Worm (Caenorhabditis elegans) whole organism, L2 larva: Measurements from ENCODE around the gene srh-184.
A peak's percentile ranks its signal among the peaks of the same experiment; 100 is the strongest.

Experiments
- C34F6.9 ChIP-seq: fragments of 150-350 bp; optimal IDR thresholded peaks from 2 replicates; lab custom pipeline; 2014; ENCODE audit warnings: missing biosample characterization, missing genetic modification characterization
- F13H6.1 ChIP-seq: sonication (generic microtip); optimal IDR thresholded peaks from 2 replicates; lab custom pipeline; 2016; ENCODE audit warnings: missing genetic modification characterization, missing compliant biosample characterization
- R02D3.7 ChIP-seq: fragments of 150-350 bp; optimal IDR thresholded peaks from 2 replicates; lab custom pipeline; 2014; ENCODE audit warnings: missing biosample characterization, missing genetic modification characterization
- aly-2 ChIP-seq: fragments of 150-350 bp; optimal IDR thresholded peaks from 2 replicates; lab custom pipeline; 2014; ENCODE audit warnings: missing biosample characterization, missing genetic modification characterization
- ama-1 ChIP-seq: fragments of 150-350 bp; optimal IDR thresholded peaks from 2 replicates; lab custom pipeline; 2018; ENCODE audit warnings: inconsistent platforms
- blmp-1 ChIP-seq: sonication (generic microtip); optimal IDR thresholded peaks from 2 replicates; lab custom pipeline; 2017; ENCODE audit warnings: missing genetic modification characterization, mild to moderate bottlenecking, missing compliant biosample characterization, antibody characterized with exemption, moderate library complexity; ENCODE audit not compliant: insufficient read depth
- ceh-82 ChIP-seq: fragments of 150-350 bp; optimal IDR thresholded peaks from 2 replicates; lab custom pipeline; 2014; ENCODE audit warnings: missing biosample characterization, missing genetic modification characterization
- crh-2 ChIP-seq: sonication (generic microtip); optimal IDR thresholded peaks from 2 replicates; lab custom pipeline; 2017; ENCODE audit warnings: missing biosample characterization, missing genetic modification characterization
- dmd-4 ChIP-seq: sonication (generic microtip); optimal IDR thresholded peaks from 2 replicates; lab custom pipeline; 2017; ENCODE audit warnings: missing biosample characterization, missing genetic modification characterization
- egl-27 ChIP-seq: sonication (generic microtip); optimal IDR thresholded peaks from 3 replicates; lab custom pipeline; 2017; ENCODE audit warnings: missing biosample characterization, missing genetic modification reagents, missing genetic modification characterization
- elt-1 ChIP-seq: fragments of 150-350 bp; optimal IDR thresholded peaks from 2 replicates; lab custom pipeline; 2014; ENCODE audit warnings: missing biosample characterization, missing genetic modification characterization
- elt-3 ChIP-seq: sonication (generic microtip); optimal IDR thresholded peaks from 2 replicates; lab custom pipeline; 2017; ENCODE audit warnings: missing biosample characterization, missing genetic modification characterization
- fos-1 ChIP-seq: fragments of 150-350 bp; optimal IDR thresholded peaks from 2 replicates; lab custom pipeline; 2014; ENCODE audit warnings: missing biosample characterization, missing genetic modification characterization
- gmeb-1 ChIP-seq: fragments of 150-350 bp; optimal IDR thresholded peaks from 2 replicates; lab custom pipeline; 2014; ENCODE audit warnings: missing biosample characterization, missing genetic modification characterization
- lin-11 ChIP-seq: fragments of 150-350 bp; sonication (generic microtip); optimal IDR thresholded peaks from 2 replicates; lab custom pipeline; 2014; ENCODE audit warnings: missing biosample characterization, missing genetic modification characterization, inconsistent platforms, mixed read lengths
- lin-13 ChIP-seq: fragments of 150-350 bp; optimal IDR thresholded peaks from 2 replicates; lab custom pipeline; 2014; ENCODE audit warnings: missing biosample characterization, missing genetic modification reagents, missing genetic modification characterization
- lin-39 ChIP-seq: fragments of 150-350 bp; optimal IDR thresholded peaks from 2 replicates; lab custom pipeline; 2014; ENCODE audit warnings: missing biosample characterization, missing genetic modification reagents, missing genetic modification characterization
- lsy-2 ChIP-seq, 2 experiments: fragments of 150-350 bp in 1 of 2; sonication (generic microtip) in 1 of 2; optimal IDR thresholded peaks; 2 replicates each; lab custom pipeline; 2014 to 2017; ENCODE audit warnings: missing biosample characterization in 2 of 2, missing genetic modification characterization in 2 of 2
- mdl-1 ChIP-seq, 2 experiments: fragments of 150-350 bp in 1 of 2; sonication (generic microtip) in 1 of 2; optimal IDR thresholded peaks; 2 replicates each; lab custom pipeline; 2017; ENCODE audit warnings: missing biosample characterization in 2 of 2, missing genetic modification characterization in 2 of 2
- nhr-10 ChIP-seq: sonication (generic microtip); optimal IDR thresholded peaks from 2 replicates; lab custom pipeline; 2017; ENCODE audit warnings: missing biosample characterization, missing genetic modification characterization
- nhr-11 ChIP-seq: fragments of 150-350 bp; optimal IDR thresholded peaks from 2 replicates; lab custom pipeline; 2014; ENCODE audit warnings: missing biosample characterization, missing genetic modification characterization
- nhr-12 ChIP-seq: fragments of 150-350 bp; optimal IDR thresholded peaks from 2 replicates; lab custom pipeline; 2014; ENCODE audit warnings: missing biosample characterization, missing genetic modification characterization
- nhr-23 ChIP-seq: fragments of 150-350 bp; optimal IDR thresholded peaks from 2 replicates; lab custom pipeline; 2014; ENCODE audit warnings: missing biosample characterization, missing genetic modification reagents, missing genetic modification characterization
- nhr-237 ChIP-seq: fragments of 150-350 bp; optimal IDR thresholded peaks from 2 replicates; lab custom pipeline; 2014; ENCODE audit warnings: missing biosample characterization, missing genetic modification characterization
- nhr-6 ChIP-seq: fragments of 150-350 bp; optimal IDR thresholded peaks from 2 replicates; lab custom pipeline; 2014; ENCODE audit warnings: missing biosample characterization, missing genetic modification characterization
- nhr-77 ChIP-seq: fragments of 150-350 bp; optimal IDR thresholded peaks from 2 replicates; lab custom pipeline; 2014; ENCODE audit warnings: missing biosample characterization, missing genetic modification characterization
- sem-4 ChIP-seq: fragments of 150-350 bp; optimal IDR thresholded peaks from 2 replicates; lab custom pipeline; 2014; ENCODE audit warnings: missing biosample characterization, missing genetic modification reagents, missing genetic modification characterization
- skn-1 ChIP-seq: sonication (generic microtip); optimal IDR thresholded peaks from 2 replicates; lab custom pipeline; 2017; ENCODE audit warnings: missing biosample characterization, missing genetic modification characterization
- sma-3 ChIP-seq: sonication (generic microtip); optimal IDR thresholded peaks from 2 replicates; lab custom pipeline; 2016; ENCODE audit warnings: missing genetic modification reagents, missing genetic modification characterization, missing compliant biosample characterization
- unc-39 ChIP-seq: fragments of 150-350 bp; optimal IDR thresholded peaks from 2 replicates; lab custom pipeline; 2014; ENCODE audit warnings: missing biosample characterization, missing genetic modification characterization
- unc-55 ChIP-seq: fragments of 150-350 bp; sonication (generic microtip); optimal IDR thresholded peaks from 3 replicates; lab custom pipeline; 2014; ENCODE audit warnings: missing biosample characterization, missing genetic modification reagents, missing genetic modification characterization
- zag-1 ChIP-seq: fragments of 150-350 bp; optimal IDR thresholded peaks from 2 replicates; lab custom pipeline; 2014; ENCODE audit warnings: missing biosample characterization, missing genetic modification characterization
- ztf-1 ChIP-seq: fragments of 200-800 bp; sonication (Bioruptor generic); conservative IDR thresholded peaks from 2 replicates; pipeline ENCODE4 v1.3.6; 2022; ENCODE audit warnings: missing genetic modification characterization, missing compliant biosample characterization
- ztf-11 ChIP-seq: sonication (generic microtip); optimal IDR thresholded peaks from 2 replicates; lab custom pipeline; 2017; ENCODE audit warnings: missing biosample characterization, missing genetic modification characterization
- ztf-4 ChIP-seq: fragments of 150-350 bp; optimal IDR thresholded peaks from 2 replicates; lab custom pipeline; 2014; ENCODE audit warnings: missing biosample characterization, missing genetic modification characterization

The srh-184 gene

ce11 chrV:10834682-10835219, 36.8 kb upstream of the srh-184 start:
- TF ChIP-seq lsy-2 (tag; optimal IDR thresholded peaks at IDR 0.05; lab: Kevin White, UChicago) (peak in 1 of 2 experiments; percentile 10), nhr-6 (tag; lab: Kevin White, UChicago) (no peak), ama-1 (no peak), zag-1 (tag; lab: Kevin White, UChicago) (peak; percentile 25), unc-55 (GFP tag; lab: Kevin White, UChicago) (peak; percentile 44), nhr-23 (no peak), C34F6.9 (tag; lab: Kevin White, UChicago) (peak; percentile 53), aly-2 (tag; lab: Kevin White, UChicago) (no peak)

- TF ChIP-seq mdl-1 (tag; optimal IDR thresholded peaks at IDR 0.05; lab: Kevin White, UChicago) = no peak
- no peak for TF ChIP-seq elt-1 (tag; lab: Kevin White, UChicago)
- peak; percentile 91 for TF ChIP-seq unc-55 (GFP tag; lab: Kevin White, UChicago)
Measured at ce11 chrV:10832862-10833261, 34.9 kb upstream of the srh-184 start.

ce11 chrV:10824711-10825110, 26.7 kb upstream of the srh-184 start, which contains the start of gene nrx-1:
Gene nrx-1, plus strand, starts transcription at chrV:10825011.
- TF ChIP-seq ztf-1 (GFP tag; lab: Robert Waterston, UW) = no peak
- no peak for TF ChIP-seq sem-4 (tag; lab: Kevin White, UChicago)
- no peak for TF ChIP-seq lin-11 (tag; lab: Kevin White, UChicago)
- no peak for TF ChIP-seq ceh-82
- TF ChIP-seq gmeb-1 (tag; lab: Kevin White, UChicago) = no peak
- TF ChIP-seq crh-2 (tag; lab: Kevin White, UChicago) = no peak
- TF ChIP-seq aly-2 (tag; lab: Kevin White, UChicago) = no peak
- TF ChIP-seq ztf-11 (tag; lab: Kevin White, UChicago) = no peak
- TF ChIP-seq elt-1 (tag; lab: Kevin White, UChicago) = no peak
- TF ChIP-seq nhr-10 (tag; lab: Kevin White, UChicago) = no peak
- TF ChIP-seq ztf-4 (tag; lab: Kevin White, UChicago) = no peak
- no peak for TF ChIP-seq unc-55 (GFP tag; lab: Kevin White, UChicago)
- TF ChIP-seq C34F6.9 (tag; lab: Kevin White, UChicago) = no peak
- no peak for TF ChIP-seq unc-39 (tag; lab: Kevin White, UChicago)
- no peak for TF ChIP-seq nhr-12 (tag; lab: Kevin White, UChicago)
- no peak for TF ChIP-seq nhr-11 (tag; lab: Kevin White, UChicago)
- no peak for TF ChIP-seq nhr-237 (tag; lab: Kevin White, UChicago)
- no peak for TF ChIP-seq elt-3
- no peak for TF ChIP-seq lin-13 (GFP tag; lab: Kevin White, UChicago)
- TF ChIP-seq blmp-1 (tag; lab: Kevin White, UChicago) = no peak

- TF ChIP-seq nhr-77 (no peak), skn-1 (no peak), nhr-12 (tag; lab: Kevin White, UChicago) (no peak), sma-3 (GFP tag; lab: Kevin White, UChicago) (no peak), egl-27 (tag; lab: Kevin White, UChicago) (no peak)
Measured at ce11 chrV:10818498-10818897, 20.5 kb upstream of the srh-184 start.

- TF ChIP-seq ama-1 (no peak), lin-39 (no peak), fos-1 (tag; lab: Kevin White, UChicago) (no peak), R02D3.7 (no peak), unc-39 (tag; lab: Kevin White, UChicago) (no peak), lin-11 (tag; lab: Kevin White, UChicago) (no peak), ztf-4 (tag; lab: Kevin White, UChicago) (no peak), skn-1 (no peak), dmd-4 (tag; lab: Kevin White, UChicago) (no peak), F13H6.1 (tag; lab: Kevin White, UChicago) (no peak), sma-3 (GFP tag; lab: Kevin White, UChicago) (no peak)
Measured at ce11 chrV:10816831-10817230, 18.8 kb upstream of the srh-184 start.
